Worm (Caenorhabditis elegans) whole organism, L4/young adult: ENCODE results near the gene dpyd-1.

Experiments used
- W03F9.2 ChIP-seq: fragments of 150-350 bp; optimal IDR thresholded peaks from 2 replicates; lab custom pipeline; 2014; ENCODE audit warnings: missing biosample characterization, missing genetic modification characterization
- dao-5 ChIP-seq: sonication (generic microtip); optimal IDR thresholded peaks from 2 replicates; lab custom pipeline; 2016; ENCODE audit warnings: missing genotype, missing genetic modification characterization, moderate library complexity, missing compliant biosample characterization
- him-1 ChIP-seq: sonication (generic microtip); optimal IDR thresholded peaks from 2 replicates; lab custom pipeline; 2016; ENCODE audit warnings: missing genotype, missing genetic modification reagents, missing genetic modification characterization, missing compliant biosample characterization

dpyd-1 gene

DNA sequence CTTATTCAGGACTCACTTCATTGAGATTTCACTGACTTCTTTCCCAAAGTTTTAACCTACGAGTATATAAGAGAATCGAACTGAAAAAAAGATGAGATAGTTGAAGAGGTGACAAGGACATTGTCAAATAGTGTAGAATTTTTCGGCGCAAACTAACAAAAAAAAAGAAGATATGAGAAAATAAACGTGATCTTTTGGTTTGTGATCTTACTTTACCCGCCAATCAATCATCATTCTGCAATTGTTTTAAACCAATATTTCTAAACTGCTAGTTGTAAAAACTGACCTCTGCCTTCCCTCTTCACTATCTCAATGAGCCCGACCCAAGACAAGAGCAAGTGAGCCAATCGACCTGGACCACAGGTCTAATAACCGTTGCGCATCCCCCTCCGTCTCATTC is 1.5 kb upstream of the dpyd-1 start:
- no peak for TF ChIP-seq dao-5 (tag; lab: Kevin White, UChicago)
- TF ChIP-seq W03F9.2: no peak
- TF ChIP-seq him-1 (tag; lab: Kevin White, UChicago): no peak

- no peak for TF ChIP-seq W03F9.2
- TF ChIP-seq him-1 (tag; lab: Kevin White, UChicago): no peak
- no peak for TF ChIP-seq dao-5 (tag; lab: Kevin White, UChicago)
Measured at ce11 chrX:5467308-5467707, 362 bp upstream of the dpyd-1 start.

DNA sequence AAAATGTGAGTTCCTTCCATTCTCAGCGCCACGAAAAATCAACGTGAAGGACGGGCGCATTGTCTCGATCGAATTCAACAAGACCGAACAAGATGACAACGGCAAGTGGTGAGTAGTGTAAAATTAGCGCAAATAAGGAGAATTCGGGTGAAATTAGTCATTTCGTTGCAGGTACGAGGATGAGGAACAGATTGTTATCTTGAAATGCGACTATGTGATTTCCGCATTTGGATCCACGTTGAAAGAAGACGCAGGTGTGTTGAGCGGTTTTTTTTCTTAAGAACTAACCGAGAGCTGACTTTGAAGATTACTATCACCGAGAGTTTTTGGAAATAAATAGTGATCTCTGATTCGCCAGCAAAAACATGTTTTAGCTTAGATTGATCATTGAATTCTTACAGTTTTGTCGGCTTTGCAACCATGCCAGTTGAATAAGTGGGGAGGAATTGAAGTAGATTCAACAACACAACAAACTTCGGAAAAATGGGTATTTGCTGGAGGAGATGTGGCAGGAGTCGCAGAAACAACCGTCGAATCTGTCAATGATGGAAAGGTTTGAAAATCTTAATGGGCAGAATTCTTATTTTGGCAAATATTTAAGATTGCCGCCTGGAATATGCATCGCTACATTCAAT is 2.6 kb downstream of the dpyd-1 start:
- TF ChIP-seq him-1 (tag; lab: Kevin White, UChicago) (no peak), W03F9.2 (no peak), dao-5 (tag; lab: Kevin White, UChicago) (no peak)

- TF ChIP-seq him-1 (tag; lab: Kevin White, UChicago): no peak
- no peak for TF ChIP-seq dao-5 (tag; lab: Kevin White, UChicago)
- no peak for TF ChIP-seq W03F9.2
Measured at ce11 chrX:5475164-5475576, 7.5 kb downstream of the dpyd-1 start.

- TF ChIP-seq dao-5 (tag; lab: Kevin White, UChicago): no peak
- no peak for TF ChIP-seq W03F9.2
- no peak for TF ChIP-seq him-1 (tag; lab: Kevin White, UChicago)
Measured at ce11 chrX:5476357-5476756, 8.7 kb downstream of the dpyd-1 start.

DNA sequence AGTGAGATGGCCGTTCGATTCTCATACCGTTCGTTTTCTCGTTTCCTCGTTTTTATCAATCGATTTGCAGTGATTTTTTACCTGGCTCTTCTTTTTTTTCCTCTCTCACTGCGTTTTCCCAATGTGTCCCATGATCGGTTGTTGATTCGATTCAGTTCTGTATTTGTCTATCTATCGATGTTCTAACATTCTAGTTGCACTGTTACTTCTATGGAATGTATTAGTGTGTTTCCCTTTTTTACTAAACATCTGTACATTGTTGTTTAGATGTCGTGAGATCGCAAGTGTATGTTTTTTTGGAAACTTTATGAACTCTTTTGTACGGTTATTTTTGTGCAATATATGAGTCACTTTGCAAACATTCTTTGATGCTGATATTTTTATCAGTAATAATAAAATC is 9.9 kb downstream of the dpyd-1 start:
- TF ChIP-seq W03F9.2 (no peak), him-1 (tag; lab: Kevin White, UChicago) (no peak), dao-5 (tag; lab: Kevin White, UChicago) (no peak)

ce11 chrX:5478875-5479274 is 11.2 kb downstream of the dpyd-1 start:
- TF ChIP-seq him-1 (tag; lab: Kevin White, UChicago): no peak
- TF ChIP-seq dao-5 (tag; lab: Kevin White, UChicago): no peak
- no peak for TF ChIP-seq W03F9.2

DNA sequence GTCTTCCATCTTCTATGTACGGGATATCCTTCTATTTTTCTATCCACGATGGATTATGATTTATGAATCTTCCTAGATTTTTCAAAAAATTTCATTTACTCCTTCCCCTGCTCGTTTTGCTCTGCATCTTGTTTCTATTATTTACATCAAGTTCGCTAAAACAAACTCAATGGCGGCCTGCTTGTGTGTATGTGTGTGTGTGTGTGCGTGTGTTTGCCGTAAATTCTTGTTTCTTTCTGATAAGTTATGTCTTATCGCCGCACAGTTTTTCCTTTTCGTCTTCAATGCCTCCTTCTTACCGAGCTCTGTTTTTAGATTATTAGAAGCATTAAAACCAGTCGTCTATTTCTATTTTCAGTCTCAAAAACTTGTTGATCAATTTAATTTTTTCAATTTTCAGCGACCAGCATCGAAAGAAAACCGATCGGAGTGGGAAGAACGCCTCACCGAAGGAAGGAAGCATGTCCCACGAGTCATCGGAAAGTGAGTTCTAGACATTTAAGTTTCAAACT is 11.7 kb downstream of the dpyd-1 start, which contains the start of gene dlg-1:
Gene dlg-1 (plus strand): TSS at position 401 of the 512 bp plus-strand sequence.
- TF ChIP-seq W03F9.2 (no peak), dao-5 (tag; lab: Kevin White, UChicago) (no peak), him-1 (tag; lab: Kevin White, UChicago) (no peak)

DNA sequence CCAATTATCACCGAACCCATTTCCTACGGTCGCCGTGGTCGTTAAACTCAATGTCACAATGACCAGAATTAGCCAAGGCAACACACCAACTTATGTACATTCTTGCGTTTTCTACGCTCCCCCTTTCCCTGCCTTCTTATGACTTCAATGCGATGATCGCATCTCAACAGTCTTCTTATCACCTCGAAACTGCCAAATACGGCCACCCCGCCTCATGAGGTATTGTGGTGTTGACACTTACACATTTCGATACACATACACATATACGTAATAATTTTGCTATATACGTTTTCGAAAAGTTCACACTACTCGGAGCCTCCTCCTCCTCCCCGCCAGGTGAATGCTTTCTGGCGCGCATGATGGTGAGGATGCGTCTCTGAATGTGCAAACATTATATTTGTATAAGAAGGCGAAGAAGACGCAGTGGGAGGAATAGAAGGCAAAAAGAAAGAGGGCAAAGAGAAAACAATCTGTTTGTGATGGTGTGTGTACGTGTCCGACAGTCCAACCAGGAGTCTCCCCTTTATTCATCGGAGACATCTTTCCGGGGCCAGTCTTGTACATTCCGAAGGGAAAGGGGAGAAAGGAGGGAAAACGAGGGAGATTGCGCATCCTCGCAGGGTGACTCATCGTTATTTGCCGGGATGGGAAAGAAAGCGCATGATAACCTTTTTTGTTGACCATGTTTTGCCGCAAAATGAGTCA is 12.4 kb downstream of the dpyd-1 start:
- TF ChIP-seq him-1 (tag; lab: Kevin White, UChicago): no peak
- no peak for TF ChIP-seq dao-5 (tag; lab: Kevin White, UChicago)

- no peak for TF ChIP-seq W03F9.2
- no peak for TF ChIP-seq dao-5 (tag; lab: Kevin White, UChicago)
- TF ChIP-seq him-1 (tag; lab: Kevin White, UChicago): no peak
Measured at ce11 chrX:5485284-5485927, 17.7 kb downstream of the dpyd-1 start.

ce11 chrX:5485931-5486537 is 18.4 kb downstream of the dpyd-1 start, which contains the start of gene C25F6.1:
TSS of gene C25F6.1 (plus strand) at chrX:5486487.
- no peak for TF ChIP-seq dao-5 (tag; lab: Kevin White, UChicago)
- no peak for TF ChIP-seq him-1 (tag; lab: Kevin White, UChicago)
- TF ChIP-seq W03F9.2: no peak

- no peak for TF ChIP-seq him-1 (tag; lab: Kevin White, UChicago)
- no peak for TF ChIP-seq W03F9.2
Measured at ce11 chrX:5488867-5489266, 21.2 kb downstream of the dpyd-1 start.

- TF ChIP-seq W03F9.2 (no peak), dao-5 (tag; lab: Kevin White, UChicago) (no peak), him-1 (tag; lab: Kevin White, UChicago) (no peak)
Measured at ce11 chrX:5489538-5489937, 21.9 kb downstream of the dpyd-1 start, which contains the start of gene F55D1.1. TSS of gene F55D1.1 (plus strand) at chrX:5489838.
